Worm (Caenorhabditis elegans) whole organism, young adult: ENCODE measurements around the gene hmg-1.1.

Experiments
- B0035.1 ChIP-seq: sonication (generic microtip); optimal IDR thresholded peaks from 2 replicates; lab custom pipeline; 2016; ENCODE audit warnings: missing genetic modification characterization, mild to moderate bottlenecking, missing compliant biosample characterization, missing genotype, missing genetic modification reagents
- B0336.3 ChIP-seq: fragments of 200-800 bp; sonication (Bioruptor generic); IDR thresholded peaks from 2 replicates; pipeline ENCODE4 v1.3.6; 2022; ENCODE audit warnings: missing genetic modification characterization, missing compliant biosample characterization
- C06A6.2 ChIP-seq: fragments of 200-800 bp; sonication (Bioruptor generic); conservative IDR thresholded peaks from 2 replicates; pipeline ENCODE4 v1.3.6; 2022; ENCODE audit warnings: missing genetic modification characterization, missing compliant biosample characterization
- C17E4.6 ChIP-seq: fragments of 200-800 bp; sonication (Bioruptor generic); IDR thresholded peaks from 2 replicates; pipeline ENCODE4 v1.3.6; 2022; ENCODE audit warnings: missing genetic modification reagents, missing genetic modification characterization, missing compliant biosample characterization
- F39B2.1 ChIP-seq: fragments of 200-800 bp; sonication (Bioruptor generic); IDR thresholded peaks from 2 replicates; pipeline ENCODE4 v1.3.6; 2022; ENCODE audit warnings: missing genetic modification reagents, missing genetic modification characterization, missing compliant biosample characterization
- F55B11.4 ChIP-seq: sonication (generic microtip); optimal IDR thresholded peaks from 2 replicates; lab custom pipeline; 2016; ENCODE audit warnings: missing compliant biosample characterization, missing genetic modification characterization, borderline replicate concordance; ENCODE audit not compliant: insufficient read depth
- Y53G8AR.9 ChIP-seq: fragments of 200-800 bp; sonication (Bioruptor generic); conservative IDR thresholded peaks from 2 replicates; pipeline ENCODE4 v1.3.6; 2022; ENCODE audit warnings: missing genetic modification reagents, missing genetic modification characterization, missing compliant biosample characterization
- Y56A3A.18 ChIP-seq: fragments of 200-800 bp; sonication (Bioruptor generic); IDR thresholded peaks from 2 replicates; pipeline ENCODE4 v1.3.6; 2022; ENCODE audit warnings: missing genetic modification reagents, missing genetic modification characterization, missing compliant biosample characterization
- Y79H2A.3 ChIP-seq: fragments of 200-800 bp; sonication (Bioruptor generic); conservative IDR thresholded peaks from 2 replicates; pipeline ENCODE4 v1.3.6; 2022; ENCODE audit warnings: missing genetic modification reagents, missing genetic modification characterization, missing compliant biosample characterization
- Y95B8A.8 ChIP-seq: fragments of 200-800 bp; sonication (Bioruptor generic); IDR thresholded peaks from 2 replicates; pipeline ENCODE4 v1.3.6; 2022; ENCODE audit warnings: missing genetic modification reagents, missing genetic modification characterization, missing compliant biosample characterization
- attf-6 ChIP-seq: fragments of 200-800 bp; sonication (Bioruptor generic); IDR thresholded peaks from 2 replicates; pipeline ENCODE4 v1.3.6; 2022; ENCODE audit warnings: missing genetic modification reagents, missing genetic modification characterization, missing compliant biosample characterization
- bed-2 ChIP-seq: fragments of 200-800 bp; sonication (Bioruptor generic); IDR thresholded peaks from 2 replicates; pipeline ENCODE4 v1.3.6; 2022; ENCODE audit warnings: missing genetic modification reagents, missing genetic modification characterization, missing compliant biosample characterization
- cebp-2 ChIP-seq: fragments of 200-800 bp; sonication (Bioruptor generic); IDR thresholded peaks from 2 replicates; pipeline ENCODE4 v1.3.6; 2022; ENCODE audit warnings: missing genetic modification characterization, missing compliant biosample characterization
- ceh-79 ChIP-seq: sonication (generic microtip); optimal IDR thresholded peaks from 2 replicates; lab custom pipeline; 2017; ENCODE audit warnings: mild to moderate bottlenecking, missing genetic modification characterization, missing compliant biosample characterization
- egl-44 ChIP-seq: fragments of 200-800 bp; sonication (Bioruptor generic); IDR thresholded peaks from 2 replicates; pipeline ENCODE4 v1.3.6; 2022; ENCODE audit warnings: missing genetic modification reagents, missing genetic modification characterization, missing compliant biosample characterization
- egrh-3 ChIP-seq: fragments of 200-800 bp; sonication (Bioruptor generic); IDR thresholded peaks from 2 replicates; pipeline ENCODE4 v1.3.6; 2022; ENCODE audit warnings: missing genetic modification reagents, missing genetic modification characterization, missing compliant biosample characterization
- gei-17 ChIP-seq: fragments of 200-800 bp; sonication (Bioruptor generic); optimal IDR thresholded peaks from 2 replicates; lab custom pipeline; 2018; ENCODE audit warnings: mild to moderate bottlenecking, missing genetic modification characterization, missing compliant biosample characterization
- hlh-26 ChIP-seq: fragments of 200-800 bp; sonication (Bioruptor generic); conservative IDR thresholded peaks from 2 replicates; pipeline ENCODE4 v1.3.6; 2022; ENCODE audit warnings: missing genetic modification reagents, missing genetic modification characterization, missing compliant biosample characterization
- hmg-1.2 ChIP-seq: fragments of 200-800 bp; sonication (Bioruptor generic); IDR thresholded peaks from 2 replicates; pipeline ENCODE4 v1.3.6; 2022; ENCODE audit warnings: missing genetic modification reagents, missing genetic modification characterization, missing compliant biosample characterization
- let-526 ChIP-seq: fragments of 200-800 bp; sonication (Bioruptor generic); IDR thresholded peaks from 2 replicates; pipeline ENCODE4 v1.3.6; 2022; ENCODE audit warnings: missing genetic modification reagents, missing genetic modification characterization, missing compliant biosample characterization
- lin-26 ChIP-seq: fragments of 200-800 bp; sonication (Bioruptor generic); IDR thresholded peaks from 2 replicates; pipeline ENCODE4 v1.3.6; 2022; ENCODE audit warnings: missing genetic modification reagents, missing genetic modification characterization, missing compliant biosample characterization
- madf-6 ChIP-seq: fragments of 200-800 bp; sonication (Bioruptor generic); IDR thresholded peaks from 2 replicates; pipeline ENCODE4 v1.3.6; 2022; ENCODE audit warnings: missing genetic modification reagents, missing genetic modification characterization, missing compliant biosample characterization
- nfyb-1 ChIP-seq: fragments of 200-800 bp; sonication (Bioruptor generic); IDR thresholded peaks from 2 replicates; pipeline ENCODE4 v1.3.6; 2022; ENCODE audit warnings: missing genetic modification reagents, missing genetic modification characterization, missing compliant biosample characterization
- nhr-27 ChIP-seq: fragments of 200-800 bp; sonication (Bioruptor generic); optimal IDR thresholded peaks from 2 replicates; lab custom pipeline; 2018; ENCODE audit warnings: mild to moderate bottlenecking, missing genetic modification characterization, moderate library complexity, missing compliant biosample characterization
- nhr-80 ChIP-seq: sonication (generic microtip); optimal IDR thresholded peaks from 2 replicates; lab custom pipeline; 2016; ENCODE audit warnings: missing genetic modification characterization, missing compliant biosample characterization
- pbrm-1 ChIP-seq: fragments of 200-800 bp; sonication (Bioruptor generic); IDR thresholded peaks from 2 replicates; pipeline ENCODE4 v1.3.6; 2022; ENCODE audit warnings: missing genetic modification reagents, missing genetic modification characterization, missing compliant biosample characterization
- rcor-1 ChIP-seq: fragments of 200-800 bp; sonication (Bioruptor generic); IDR thresholded peaks from 2 replicates; pipeline ENCODE4 v1.3.6; 2022; ENCODE audit warnings: missing genetic modification reagents, missing genetic modification characterization, missing compliant biosample characterization
- sdz-38 ChIP-seq: sonication (generic microtip); optimal IDR thresholded peaks from 2 replicates; lab custom pipeline; 2016; ENCODE audit warnings: missing genotype, missing genetic modification characterization, missing compliant biosample characterization
- snpc-1.1 ChIP-seq: sonication (generic microtip); optimal IDR thresholded peaks from 2 replicates; lab custom pipeline; 2017; ENCODE audit warnings: missing genetic modification characterization, mild to moderate bottlenecking, missing compliant biosample characterization, antibody characterized with exemption, moderate library complexity, missing genotype, missing genetic modification reagents; ENCODE audit not compliant: insufficient read depth
- snpc-1.3 ChIP-seq: sonication (generic microtip); optimal IDR thresholded peaks from 2 replicates; lab custom pipeline; 2017; ENCODE audit warnings: missing genetic modification characterization, mild to moderate bottlenecking, missing compliant biosample characterization, antibody characterized with exemption, moderate library complexity, missing genotype, missing genetic modification reagents; ENCODE audit not compliant: insufficient read depth
- somi-1 ChIP-seq: fragments of 200-800 bp; sonication (Bioruptor generic); optimal IDR thresholded peaks from 2 replicates; lab custom pipeline; 2018; ENCODE audit warnings: mild to moderate bottlenecking, missing genetic modification characterization, missing compliant biosample characterization
- sptf-2 ChIP-seq: fragments of 200-800 bp; sonication (Bioruptor generic); optimal IDR thresholded peaks from 2 replicates; lab custom pipeline; 2018; ENCODE audit warnings: mild to moderate bottlenecking, missing genetic modification characterization, missing compliant biosample characterization
- tbx-9 ChIP-seq: sonication (generic microtip); optimal IDR thresholded peaks from 2 replicates; lab custom pipeline; 2016; ENCODE audit warnings: borderline replicate concordance, missing genetic modification characterization, inconsistent platforms, missing compliant biosample characterization
- zfh-2 ChIP-seq: fragments of 200-800 bp; sonication (Bioruptor generic); conservative IDR thresholded peaks from 2 replicates; pipeline ENCODE4 v1.3.6; 2022; ENCODE audit warnings: missing genetic modification reagents, missing genetic modification characterization, missing compliant biosample characterization
- zim-3 ChIP-seq: sonication (generic microtip); optimal IDR thresholded peaks from 2 replicates; lab custom pipeline; 2017; ENCODE audit warnings: mild to moderate bottlenecking, missing genetic modification characterization, moderate library complexity, missing compliant biosample characterization
- ztf-25 ChIP-seq: fragments of 200-800 bp; sonication (Bioruptor generic); IDR thresholded peaks from 2 replicates; pipeline ENCODE4 v1.3.6; 2022; ENCODE audit warnings: missing genetic modification reagents, missing genetic modification characterization, missing compliant biosample characterization
- ztf-3 ChIP-seq: fragments of 200-800 bp; sonication (Bioruptor generic); optimal IDR thresholded peaks from 2 replicates; lab custom pipeline; 2018; ENCODE audit warnings: mild to moderate bottlenecking, missing genetic modification characterization, missing compliant biosample characterization

Gene hmg-1.1

ce11 chrII:14237245-14237806 lies 13.2 kb upstream of the hmg-1.1 start:
- no peak for TF ChIP-seq F55B11.4 (tag; lab: Kevin White, UChicago)
- no peak for TF ChIP-seq tbx-9
- TF ChIP-seq egl-44, result no peak
- no peak for TF ChIP-seq sptf-2 (GFP tag; lab: Kevin White, UChicago)
- TF ChIP-seq B0336.3 (GFP tag; lab: Robert Waterston, UW), result 0 out of 2 replicates have a peak, but pooled peaks have one; percentile 35
- TF ChIP-seq ztf-25, result 0 out of 2 replicates have a peak, but pooled peaks have one; percentile 31
- TF ChIP-seq somi-1 (GFP tag; lab: Kevin White, UChicago), result no peak
- no peak for TF ChIP-seq sdz-38 (tag; lab: Kevin White, UChicago)
- no peak for TF ChIP-seq hmg-1.2 (GFP tag; lab: Robert Waterston, UW)
- TF ChIP-seq nhr-80 (tag; lab: Kevin White, UChicago), result no peak
- no peak for TF ChIP-seq hlh-26
- TF ChIP-seq egrh-3 (GFP tag; lab: Robert Waterston, UW), result peak; percentile 89
- no peak for TF ChIP-seq C06A6.2 (GFP tag; lab: Robert Waterston, UW)
- TF ChIP-seq nhr-27 (tag; lab: Kevin White, UChicago), result no peak
- TF ChIP-seq madf-6 (GFP tag; lab: Robert Waterston, UW), result no peak
- peak; percentile 18 for TF ChIP-seq zim-3
- no peak for TF ChIP-seq snpc-1.3 (tag; lab: Kevin White, UChicago)
- TF ChIP-seq C17E4.6 (GFP tag; lab: Robert Waterston, UW), result no peak
- peak; percentile 91 for TF ChIP-seq zfh-2 (GFP tag; lab: Robert Waterston, UW)
- no peak for TF ChIP-seq Y95B8A.8 (GFP tag; lab: Robert Waterston, UW)
- no peak for TF ChIP-seq attf-6 (GFP tag; lab: Robert Waterston, UW)
- no peak for TF ChIP-seq rcor-1 (GFP tag; lab: Robert Waterston, UW)
- no peak for TF ChIP-seq bed-2 (GFP tag; lab: Robert Waterston, UW)
- TF ChIP-seq snpc-1.1, result no peak
- no peak for TF ChIP-seq lin-26 (GFP tag; lab: Robert Waterston, UW)
- TF ChIP-seq Y53G8AR.9 (GFP tag; lab: Robert Waterston, UW), result no peak
- no peak for TF ChIP-seq B0035.1 (tag; lab: Kevin White, UChicago)
- 0 out of 2 replicates have a peak, but pooled peaks have one; percentile 34 for TF ChIP-seq nfyb-1 (GFP tag; lab: Robert Waterston, UW)
- no peak for TF ChIP-seq gei-17 (GFP tag; lab: Kevin White, UChicago)
- TF ChIP-seq let-526, result peak; percentile 14; the same call in 1 of the 2 replicates
- TF ChIP-seq cebp-2 (GFP tag; lab: Robert Waterston, UW), result no peak
- no peak for TF ChIP-seq ceh-79 (tag; lab: Kevin White, UChicago)
- TF ChIP-seq pbrm-1 (GFP tag; lab: Robert Waterston, UW), result 0 out of 2 replicates have a peak, but pooled peaks have one; percentile 8
- no peak for TF ChIP-seq F39B2.1 (GFP tag; lab: Robert Waterston, UW)

- TF ChIP-seq attf-6 (GFP tag; lab: Robert Waterston, UW) (no peak), Y56A3A.18 (GFP tag; lab: Robert Waterston, UW) (no peak), zfh-2 (GFP tag; lab: Robert Waterston, UW) (peak; percentile 78), Y79H2A.3 (GFP tag; lab: Robert Waterston, UW) (no peak), ztf-3 (GFP tag; lab: Kevin White, UChicago) (no peak), hlh-26 (no peak), somi-1 (GFP tag; lab: Kevin White, UChicago) (no peak), egrh-3 (GFP tag; lab: Robert Waterston, UW) (peak; percentile 52; the same call in 1 of the 2 replicates)
- TF ChIP-seq, all 124 proteins: peak for 2
These were observed 10.6 kb upstream of the hmg-1.1 start for ce11 chrII:14239924-14240323.
